Worm (Caenorhabditis elegans): ENCODE results near the gene clec-151.
A peak's percentile ranks its signal among the peaks of the same experiment; 100 is the strongest.

clec-151 gene

DNA sequence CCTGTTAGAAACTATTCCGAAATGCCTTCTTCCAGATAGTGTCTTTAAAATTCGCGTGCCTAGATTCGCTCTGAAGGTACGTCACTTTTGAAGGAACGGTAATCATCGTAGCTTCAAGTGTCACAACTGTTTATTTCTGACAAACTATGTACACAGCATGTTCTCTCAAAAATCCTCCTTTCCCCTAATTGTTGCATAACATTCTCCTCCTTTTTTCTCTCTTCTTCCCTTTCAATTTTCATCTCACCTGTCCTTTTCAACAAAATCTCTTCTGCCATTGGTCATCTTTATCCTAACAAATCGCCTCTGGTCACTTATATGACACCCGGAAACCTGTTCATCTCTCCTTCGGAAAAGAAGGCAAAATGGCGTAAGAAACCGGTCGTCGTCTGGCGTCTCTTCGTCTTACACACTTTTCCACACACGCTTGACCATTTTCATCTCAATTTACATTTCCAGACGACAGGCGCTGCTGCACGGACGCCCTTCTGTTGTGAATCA, 12.1 kb upstream of the clec-151 start, which contains the start of gene lips-3:
TSS of gene lips-3 (plus strand) at position 458 of the 501 bp plus-strand sequence.
- no peak for TF ChIP-seq isw-1 (GFP tag; IDR thresholded peaks at IDR 0.05)
- TF ChIP-seq lin-14 (GFP tag; optimal IDR thresholded peaks at IDR 0.05) = peak; percentile 11
- no peak for TF ChIP-seq nhr-19 (GFP tag; conservative IDR thresholded peaks at IDR 0.05)
- TF ChIP-seq blmp-1 (tag; optimal IDR thresholded peaks at IDR 0.05) = peak; percentile 91
- TF ChIP-seq ztf-4 (tag; optimal IDR thresholded peaks at IDR 0.05) = no peak

DNA sequence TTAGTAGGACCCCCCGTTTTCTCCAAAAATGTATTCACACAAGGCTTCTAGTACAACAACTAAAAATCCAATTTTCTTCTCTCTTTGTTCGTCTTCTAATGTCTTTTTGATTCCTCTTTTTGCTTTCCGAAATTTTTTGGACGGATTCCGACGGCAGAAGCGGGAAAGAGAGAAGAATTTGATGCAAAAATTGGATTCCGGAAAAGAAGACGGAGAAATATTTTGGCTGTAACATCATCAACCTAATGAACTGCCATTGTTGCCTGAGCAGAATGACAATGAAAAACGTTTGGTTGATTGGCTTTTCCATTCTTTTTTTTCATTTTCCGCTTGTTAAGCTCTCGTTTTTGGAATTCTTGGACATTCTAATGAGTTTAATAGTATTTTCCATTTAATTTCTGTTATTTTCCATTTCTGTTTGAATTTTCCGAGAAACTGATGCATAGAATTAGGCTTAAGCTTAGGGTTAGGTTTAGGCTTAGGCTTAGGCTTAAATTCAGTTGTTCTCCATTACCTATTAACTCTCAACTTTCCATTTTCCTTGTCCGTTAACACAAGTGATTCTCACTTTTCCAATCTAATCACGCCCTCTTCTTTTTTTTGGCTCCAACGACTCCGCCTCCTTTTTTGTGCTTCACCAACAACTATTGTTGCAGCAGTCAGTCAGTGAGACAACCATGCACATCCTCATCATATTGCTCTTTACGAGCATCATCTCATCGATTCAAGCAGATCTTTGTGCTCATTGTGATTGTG, 5.7 kb upstream of the clec-151 start, which contains the start of gene lron-5:
TSS of gene lron-5 (plus strand) at position 655 of the 756 bp plus-strand sequence.
- TF ChIP-seq fkh-10 (GFP tag; optimal IDR thresholded peaks at IDR 0.05) (peak; percentile 46), tbx-2 (tag; optimal IDR thresholded peaks at IDR 0.05) (no peak), lin-14 (GFP tag; optimal IDR thresholded peaks at IDR 0.05) (peak; percentile 48)

DNA sequence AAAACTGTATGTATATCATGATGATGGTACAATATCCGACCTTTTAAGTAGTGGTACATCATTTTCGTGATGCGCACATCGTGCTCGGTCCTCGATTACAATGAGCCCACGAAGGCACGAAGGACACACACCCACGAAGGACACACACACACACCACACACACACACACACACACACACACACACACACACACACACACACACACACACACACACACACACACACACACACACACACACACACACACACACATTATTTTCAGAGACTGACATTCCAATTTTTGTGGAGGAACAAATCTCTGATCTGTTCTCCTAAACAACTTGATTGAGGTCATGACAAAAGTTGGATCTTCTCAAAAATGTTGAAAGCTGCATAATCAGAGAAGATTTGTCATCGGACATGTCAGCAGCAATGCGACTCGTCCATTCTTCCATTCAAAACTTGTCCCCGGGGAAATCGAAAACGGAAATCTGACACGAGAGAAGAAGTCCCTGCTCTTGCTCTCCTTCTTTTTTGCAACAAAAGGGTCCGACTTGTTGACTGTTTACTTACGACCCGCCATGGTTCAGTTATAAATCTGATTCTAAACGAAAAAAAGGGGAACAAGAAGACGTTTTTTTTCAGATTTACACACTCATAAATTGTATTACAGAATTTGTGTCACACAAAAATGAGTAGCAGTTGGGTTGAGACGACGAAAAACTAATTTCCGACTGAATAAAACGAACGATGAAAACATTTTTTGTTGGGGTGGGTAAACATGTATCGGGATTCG, 1.9 kb upstream of the clec-151 start:
- peak; percentile 49; the same call in 1 of the 2 replicates for TF ChIP-seq mab-9 (GFP tag; IDR thresholded peaks at IDR 0.05)
- TF ChIP-seq lin-14 (GFP tag; optimal IDR thresholded peaks at IDR 0.05) = peak; percentile 62
- no peak for TF ChIP-seq pax-3 (tag; optimal IDR thresholded peaks at IDR 0.05)
- peak; percentile 78 for TF ChIP-seq fkh-10 (GFP tag; optimal IDR thresholded peaks at IDR 0.05)

DNA sequence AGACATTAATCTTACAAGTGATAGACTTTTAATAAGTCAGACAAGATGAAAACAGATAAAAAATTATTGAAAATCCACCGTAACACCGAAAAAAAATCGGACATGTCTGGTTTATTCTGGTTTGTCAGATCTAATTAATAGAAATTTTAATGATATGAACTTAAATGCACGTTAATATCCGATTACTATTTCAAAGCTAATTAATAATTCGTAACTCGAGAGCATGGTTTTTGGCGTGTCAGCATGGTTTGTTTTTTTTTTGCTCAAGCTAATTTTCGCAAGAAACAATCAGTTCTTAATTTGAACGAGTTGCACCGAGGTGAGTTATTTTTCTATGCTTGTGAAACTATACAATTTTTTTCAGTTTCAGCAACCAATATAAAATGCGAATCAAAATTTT, 6.7 kb downstream of the clec-151 start, which contains the start of gene clec-153:
TSS of gene clec-153 (plus strand) at position 301 of the 400 bp plus-strand sequence.
- TF ChIP-seq swsn-7 (tag; optimal IDR thresholded peaks at IDR 0.05) = no peak
- no peak for TF ChIP-seq nhr-237 (tag; optimal IDR thresholded peaks at IDR 0.05)
- TF ChIP-seq egl-27 (tag; optimal IDR thresholded peaks at IDR 0.05) = no peak
- TF ChIP-seq lsy-2 (tag; optimal IDR thresholded peaks at IDR 0.05) = no peak
- TF ChIP-seq vab-15 (tag; optimal IDR thresholded peaks at IDR 0.05) = no peak
- no peak for TF ChIP-seq nhr-12 (tag; optimal IDR thresholded peaks at IDR 0.05)
- TF ChIP-seq pag-3 (tag; optimal IDR thresholded peaks at IDR 0.05; ENCODE audit: borderline replicate concordance, insufficient read depth) = no peak
- TF ChIP-seq isw-1 (GFP tag; IDR thresholded peaks at IDR 0.05) = no peak
- no peak for TF ChIP-seq ama-1 (optimal IDR thresholded peaks at IDR 0.05)
- TF ChIP-seq ceh-8 (GFP tag; optimal IDR thresholded peaks at IDR 0.05) = no peak
- no peak for TF ChIP-seq lin-35 (GFP tag; optimal IDR thresholded peaks at IDR 0.05)
- TF ChIP-seq blmp-1 (tag; optimal IDR thresholded peaks at IDR 0.05) = no peak

DNA sequence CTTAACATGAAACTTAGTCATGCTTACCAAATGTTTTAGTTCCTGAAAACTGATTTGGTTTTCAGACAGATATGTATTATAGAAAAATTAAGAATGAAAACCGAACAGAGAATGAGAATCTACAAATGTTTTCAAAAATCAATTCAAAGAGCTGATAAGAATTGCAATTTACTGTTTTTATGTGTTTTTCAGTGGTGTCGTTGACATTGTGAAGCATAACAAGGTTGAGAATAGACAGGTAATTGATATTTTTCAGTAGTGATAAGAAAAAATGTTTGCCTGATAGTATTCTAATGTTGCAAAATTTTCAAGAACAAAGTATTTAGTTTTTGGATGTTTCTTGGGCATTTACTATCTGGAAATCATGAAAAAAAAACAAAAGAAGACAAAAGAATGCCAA, 15.0 kb downstream of the clec-151 start, which contains the start of gene pfas-1:
TSS of gene pfas-1 (minus strand) at position 49 of the 400 bp plus-strand sequence.
- no peak for TF ChIP-seq ztf-4 (tag; optimal IDR thresholded peaks at IDR 0.05)
- peak; percentile 21 for TF ChIP-seq elt-2 (tag; optimal IDR thresholded peaks at IDR 0.05)
- peak; percentile 41 for TF ChIP-seq tlp-1 (tag; optimal IDR thresholded peaks at IDR 0.05)

DNA sequence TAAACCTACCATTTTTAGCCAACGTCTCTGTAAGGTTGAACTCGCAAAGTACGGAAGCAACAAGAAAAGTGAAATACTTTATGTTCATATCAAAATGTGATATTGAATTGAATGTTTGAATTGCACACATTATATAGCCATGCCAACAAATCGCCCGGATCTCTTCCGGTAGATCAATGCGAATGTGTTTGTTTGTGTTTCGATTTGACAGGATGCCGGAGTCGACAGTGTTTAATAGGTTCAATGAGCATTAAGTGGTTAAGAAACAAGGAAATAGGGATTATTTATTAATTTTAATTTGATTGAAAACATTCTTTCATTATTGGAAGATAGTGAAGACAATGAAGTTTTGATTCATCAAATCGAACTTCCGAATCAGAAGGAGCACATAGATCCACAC, 18.0 kb downstream of the clec-151 start, which contains the start of gene pqn-29:
TSS of gene pqn-29 (minus strand) at position 101 of the 400 bp plus-strand sequence.
- TF ChIP-seq nhr-71 (tag; optimal IDR thresholded peaks at IDR 0.05) (no peak), ces-1 (GFP tag; optimal IDR thresholded peaks at IDR 0.05) (no peak), C34B4.2 (tag; optimal IDR thresholded peaks at IDR 0.05) (no peak), C16A3.4 (tag; optimal IDR thresholded peaks at IDR 0.05) (no peak), lin-13 (GFP tag; optimal IDR thresholded peaks at IDR 0.05) (no peak), hpl-2 (GFP tag; optimal IDR thresholded peaks at IDR 0.05) (no peak), snpc-4 (tag; optimal IDR thresholded peaks at IDR 0.05) (no peak)

Data from whole organism, L1 larva.